Fruit fly (Drosophila melanogaster): Measurements from ENCODE around the gene CG3513.

Gene CG3513

DNA sequence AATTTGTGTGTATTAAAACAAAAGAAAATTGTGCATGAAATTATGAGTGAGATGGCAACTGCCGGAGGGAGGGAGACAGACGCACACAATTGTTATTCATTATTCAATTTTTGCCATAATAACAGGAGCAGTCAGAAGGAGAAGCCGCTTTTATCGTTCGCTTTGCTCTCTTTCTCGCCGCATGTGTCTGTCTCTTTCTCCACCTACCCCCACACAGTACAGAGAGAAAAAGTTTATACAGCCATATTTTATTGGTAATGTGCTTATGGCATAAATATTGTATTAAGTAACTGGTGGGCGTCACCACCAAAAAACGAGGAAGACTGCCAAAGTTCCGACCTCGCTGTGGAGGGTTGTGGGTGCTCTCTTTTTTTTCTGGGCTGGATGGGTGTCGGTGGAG is 10.5 kb downstream of the CG3513 start:
- TF ChIP-seq Hr83 (GFP tag; optimal IDR thresholded peaks at IDR 0.05; ENCODE audit: poor library complexity, severe bottlenecking) = no peak
- no peak for TF ChIP-seq usp (GFP tag; optimal IDR thresholded peaks at IDR 0.05)
- no peak for TF ChIP-seq tai (GFP tag; optimal IDR thresholded peaks at IDR 0.05)
- TF ChIP-seq GATAd (GFP tag; optimal IDR thresholded peaks at IDR 0.05) = no peak
- no peak for TF ChIP-seq Rel (GFP tag; optimal IDR thresholded peaks at IDR 0.05)
- TF ChIP-seq Rel (tag; optimal IDR thresholded peaks at IDR 0.05) = no peak
- TF ChIP-seq N (GFP tag; optimal IDR thresholded peaks at IDR 0.05) = no peak
- TF ChIP-seq ey (GFP tag; optimal IDR thresholded peaks at IDR 0.05) = no peak
- TF ChIP-seq Mio (GFP tag; optimal IDR thresholded peaks at IDR 0.05) = no peak
- TF ChIP-seq dmrt93B (GFP tag; optimal IDR thresholded peaks at IDR 0.05) = no peak

- TF ChIP-seq Jra (GFP tag; optimal IDR thresholded peaks at IDR 0.05) (no peak), sage (GFP tag; optimal IDR thresholded peaks at IDR 0.05) (no peak), br (GFP tag; optimal IDR thresholded peaks at IDR 0.05) (no peak), dsf (GFP tag; optimal IDR thresholded peaks at IDR 0.05; ENCODE audit: borderline replicate concordance) (no peak), Hnf4 (GFP tag; optimal IDR thresholded peaks at IDR 0.05) (no peak), Myc (optimal IDR thresholded peaks at IDR 0.05) (no peak), CrebA (GFP tag; optimal IDR thresholded peaks at IDR 0.05; ENCODE audit: borderline replicate concordance) (no peak), pan (optimal IDR thresholded peaks at IDR 0.05) (no peak), lola (GFP tag; optimal IDR thresholded peaks at IDR 0.05) (no peak), brk (GFP tag; optimal IDR thresholded peaks at IDR 0.05) (no peak), Dif (GFP tag; optimal IDR thresholded peaks at IDR 0.05; ENCODE audit: partially characterized antibody) (no peak), dl (GFP tag; optimal IDR thresholded peaks at IDR 0.05; ENCODE audit: insufficient read depth in 1 of 2, partially characterized antibody in 2 of 2) (no peak), Abd-B (GFP tag; optimal IDR thresholded peaks at IDR 0.05) (no peak), jim (GFP tag; optimal IDR thresholded peaks at IDR 0.05) (no peak), N (GFP tag; optimal IDR thresholded peaks at IDR 0.05) (no peak), CG32264 (GFP tag; optimal IDR thresholded peaks at IDR 0.05) (no peak), psq (GFP tag; optimal IDR thresholded peaks at IDR 0.05) (no peak), woc (GFP tag; optimal IDR thresholded peaks at IDR 0.05) (no peak), HLH106 (tag; optimal IDR thresholded peaks at IDR 0.05) (no peak)
Observed at dm6 chr2L:3681338-3681737, 11.6 kb downstream of the CG3513 start.

- TF ChIP-seq Sp1 (GFP tag; optimal IDR thresholded peaks at IDR 0.05) (no peak), Vsx2 (GFP tag; optimal IDR thresholded peaks at IDR 0.05; ENCODE audit: partially characterized antibody) (no peak), CrebA (GFP tag; optimal IDR thresholded peaks at IDR 0.05; ENCODE audit: borderline replicate concordance) (no peak), Rel (GFP tag; optimal IDR thresholded peaks at IDR 0.05) (no peak), Rel (tag; optimal IDR thresholded peaks at IDR 0.05) (no peak)
Observed at dm6 chr2L:3675770-3676169, 17.2 kb downstream of the CG3513 start.

- no peak for TF ChIP-seq Dfd (GFP tag; optimal IDR thresholded peaks at IDR 0.05)
- no peak for TF ChIP-seq sv (GFP tag; optimal IDR thresholded peaks at IDR 0.05)
- TF ChIP-seq Mio (GFP tag; optimal IDR thresholded peaks at IDR 0.05) = no peak
- no peak for TF ChIP-seq h (GFP tag; optimal IDR thresholded peaks at IDR 0.05)
- TF ChIP-seq HLH106 (tag; optimal IDR thresholded peaks at IDR 0.05) = no peak
- no peak for TF ChIP-seq fru (GFP tag; optimal IDR thresholded peaks at IDR 0.05)
- TF ChIP-seq Sp1 (GFP tag; optimal IDR thresholded peaks at IDR 0.05) = no peak
- TF ChIP-seq CG32264 (GFP tag; optimal IDR thresholded peaks at IDR 0.05) = no peak
- TF ChIP-seq Myc (optimal IDR thresholded peaks at IDR 0.05) = no peak
- TF ChIP-seq sage (GFP tag; optimal IDR thresholded peaks at IDR 0.05) = no peak
- no peak for TF ChIP-seq Jra (GFP tag; optimal IDR thresholded peaks at IDR 0.05)
- no peak for TF ChIP-seq tai (GFP tag; optimal IDR thresholded peaks at IDR 0.05)
- TF ChIP-seq psq (GFP tag; optimal IDR thresholded peaks at IDR 0.05) = no peak
- TF ChIP-seq woc (GFP tag; optimal IDR thresholded peaks at IDR 0.05) = no peak
- no peak for TF ChIP-seq Rel (GFP tag; optimal IDR thresholded peaks at IDR 0.05)
- no peak for TF ChIP-seq Rel (tag; optimal IDR thresholded peaks at IDR 0.05)
- TF ChIP-seq pan (optimal IDR thresholded peaks at IDR 0.05) = no peak
Observed at dm6 chr2L:3670481-3670880, 22.5 kb downstream of the CG3513 start, which contains the start of gene Sfp24Bc. Sfp24Bc (minus strand) TSS chr2L:3670581.

DNA sequence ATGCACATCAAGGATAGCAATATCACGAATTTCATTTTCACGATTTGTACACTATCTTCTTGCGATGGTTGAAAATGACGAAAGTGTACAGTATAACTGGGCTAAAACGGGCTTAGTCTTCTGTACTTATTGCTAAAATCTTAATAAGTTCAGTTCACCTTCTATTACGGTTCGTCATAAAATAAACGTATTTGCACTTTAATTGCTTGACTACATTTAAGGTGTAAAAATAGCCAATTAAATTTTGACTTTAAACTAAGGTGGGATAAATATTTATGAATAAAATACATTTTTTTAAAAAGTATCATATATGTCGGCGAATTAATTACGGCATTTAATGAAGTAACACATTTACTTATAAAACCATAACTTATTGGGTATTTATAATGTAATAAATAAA is 23.3 kb downstream of the CG3513 start, which contains the start of gene Sfp24Bb:
TSS of gene Sfp24Bb (minus strand) at position 101 of the 400 bp plus-strand sequence.
- TF ChIP-seq h (GFP tag; optimal IDR thresholded peaks at IDR 0.05) (no peak), OdsH (GFP tag; optimal IDR thresholded peaks at IDR 0.05) (no peak), CG32264 (GFP tag; optimal IDR thresholded peaks at IDR 0.05) (no peak), CG9705 (GFP tag; optimal IDR thresholded peaks at IDR 0.05) (no peak), dsf (GFP tag; optimal IDR thresholded peaks at IDR 0.05; ENCODE audit: borderline replicate concordance) (no peak), tai (GFP tag; optimal IDR thresholded peaks at IDR 0.05) (no peak), Mio (GFP tag; optimal IDR thresholded peaks at IDR 0.05) (no peak), CrebA (GFP tag; optimal IDR thresholded peaks at IDR 0.05; ENCODE audit: borderline replicate concordance) (no peak), woc (GFP tag; optimal IDR thresholded peaks at IDR 0.05) (no peak), Hnf4 (GFP tag; optimal IDR thresholded peaks at IDR 0.05) (no peak), N (GFP tag; optimal IDR thresholded peaks at IDR 0.05) (no peak), dmrt93B (GFP tag; optimal IDR thresholded peaks at IDR 0.05) (no peak), Dif (GFP tag; optimal IDR thresholded peaks at IDR 0.05; ENCODE audit: partially characterized antibody) (no peak), pan (optimal IDR thresholded peaks at IDR 0.05) (no peak)

All from whole organism, wandering third instar larva.